Worm (Caenorhabditis elegans) whole organism, late embryonic: ENCODE measurements around the gene sri-31.

Experiments used
- dve-1 ChIP-seq: sonication (generic microtip); optimal IDR thresholded peaks from 2 replicates; lab custom pipeline; 2017; ENCODE audit warnings: antibody characterized with exemption, mild to moderate bottlenecking, missing genetic modification characterization, missing compliant biosample characterization
- nhr-11 ChIP-seq: fragments of 150-350 bp; optimal IDR thresholded peaks from 2 replicates; lab custom pipeline; 2014; ENCODE audit warnings: missing biosample characterization, missing genetic modification characterization
- unc-86 ChIP-seq: sonication (generic microtip); optimal IDR thresholded peaks from 2 replicates; lab custom pipeline; 2016; ENCODE audit warnings: missing genetic modification characterization, missing compliant biosample characterization

- TF ChIP-seq nhr-11 (tag; lab: Kevin White, UChicago) (no peak), dve-1 (tag; lab: Kevin White, UChicago) (no peak), unc-86 (no peak)
Observed at ce11 chrII:3030416-3030815, 20.4 kb upstream of the sri-31 start.
